Worm (Caenorhabditis elegans) whole organism, late embryonic: ENCODE measurements around the gene M01H9.3.

Experiments
- ama-1 ChIP-seq: fragments of 150-350 bp; optimal IDR thresholded peaks from 2 replicates; lab custom pipeline; 2014
- dve-1 ChIP-seq: sonication (generic microtip); optimal IDR thresholded peaks from 2 replicates; lab custom pipeline; 2017; ENCODE audit warnings: antibody characterized with exemption, mild to moderate bottlenecking, missing genetic modification characterization, missing compliant biosample characterization
- nfya-1 ChIP-seq: sonication (generic microtip); optimal IDR thresholded peaks from 2 replicates; lab custom pipeline; 2017; ENCODE audit warnings: missing genetic modification characterization, mild to moderate bottlenecking, missing compliant biosample characterization, antibody characterized with exemption, moderate library complexity
- odd-2 ChIP-seq: sonication (generic microtip); optimal IDR thresholded peaks from 2 replicates; lab custom pipeline; 2017; ENCODE audit warnings: antibody characterized with exemption, mild to moderate bottlenecking, missing genetic modification characterization, missing compliant biosample characterization
- pha-2 ChIP-seq: sonication (generic microtip); optimal IDR thresholded peaks from 2 replicates; lab custom pipeline; 2017; ENCODE audit warnings: mild to moderate bottlenecking, missing genetic modification characterization, missing compliant biosample characterization
- pha-4 ChIP-seq: fragments of 150-350 bp; optimal IDR thresholded peaks from 2 replicates; lab custom pipeline; 2018; ENCODE audit warnings: missing biosample characterization, missing genetic modification reagents, missing genetic modification characterization
- pqm-1 ChIP-seq: sonication (generic microtip); optimal IDR thresholded peaks from 2 replicates; lab custom pipeline; 2016; ENCODE audit warnings: missing genetic modification characterization, missing compliant biosample characterization
- pros-1 ChIP-seq: fragments of 150-350 bp; optimal IDR thresholded peaks from 2 replicates; lab custom pipeline; 2014; ENCODE audit warnings: missing biosample characterization, missing genetic modification reagents, missing genetic modification characterization
- sox-4 ChIP-seq: sonication (generic microtip); optimal IDR thresholded peaks from 2 replicates; lab custom pipeline; 2017; ENCODE audit warnings: mild to moderate bottlenecking, missing genetic modification characterization, inconsistent platforms, missing compliant biosample characterization
- syd-9 ChIP-seq: sonication (generic microtip); optimal IDR thresholded peaks from 2 replicates; lab custom pipeline; 2016; ENCODE audit warnings: mild to moderate bottlenecking, missing genetic modification characterization, moderate library complexity, missing compliant biosample characterization

ce11 chrIV:4447284-4447366 lies 29.7 kb downstream of the M01H9.3 start, which contains the start of gene chat-1:
- TF ChIP-seq pha-4 (tag; lab: Kevin White, UChicago) (no peak), sox-4 (tag; lab: Kevin White, UChicago) (no peak), odd-2 (no peak), ama-1 (lab: Kevin White, UChicago) (no peak), pqm-1 (no peak), pros-1 (tag; lab: Kevin White, UChicago) (no peak), pha-2 (no peak), nfya-1 (tag; lab: Kevin White, UChicago) (no peak), syd-9 (no peak), dve-1 (tag; lab: Kevin White, UChicago) (no peak)
